Worm (Caenorhabditis elegans) whole organism, L3 larva: ENCODE data around the gene clec-72.
"Not testable (repeated sequence)": the region's sequence is repeated elsewhere in the genome, so short reads cannot be mapped to it uniquely, and the experiment has no call there.

Experiments
- R02D3.7 ChIP-seq: fragments of 150-350 bp; optimal IDR thresholded peaks from 2 replicates; lab custom pipeline; 2014; ENCODE audit warnings: missing biosample characterization, missing genetic modification characterization
- aly-2 ChIP-seq: fragments of 150-350 bp; optimal IDR thresholded peaks from 2 replicates; lab custom pipeline; 2014; ENCODE audit warnings: missing biosample characterization, missing genetic modification characterization
- ceh-16 ChIP-seq: sonication (generic microtip); optimal IDR thresholded peaks from 2 replicates; lab custom pipeline; 2017; ENCODE audit warnings: missing biosample characterization, missing genetic modification characterization
- ceh-28 ChIP-seq: fragments of 150-350 bp; optimal IDR thresholded peaks from 2 replicates; lab custom pipeline; 2014; ENCODE audit warnings: missing biosample characterization, missing genetic modification reagents, missing genetic modification characterization
- ceh-82 ChIP-seq: fragments of 150-350 bp; optimal IDR thresholded peaks from 2 replicates; lab custom pipeline; 2014; ENCODE audit warnings: missing biosample characterization, missing genetic modification characterization
- ceh-9 ChIP-seq: sonication (generic microtip); optimal IDR thresholded peaks from 2 replicates; lab custom pipeline; 2018; ENCODE audit warnings: missing biosample characterization, missing genetic modification characterization
- daf-12 ChIP-seq: fragments of 150-350 bp; optimal IDR thresholded peaks from 2 replicates; lab custom pipeline; 2014; ENCODE audit warnings: missing biosample characterization, missing genetic modification reagents, missing genetic modification characterization
- elt-2 ChIP-seq: sonication (generic microtip); optimal IDR thresholded peaks from 2 replicates; lab custom pipeline; 2016; ENCODE audit warnings: missing genetic modification reagents, mild to moderate bottlenecking, missing genetic modification characterization, missing compliant biosample characterization
- eor-1 ChIP-seq, 2 experiments: fragments of 150-350 bp; optimal IDR thresholded peaks; 2 replicates each; lab custom pipeline; 2014 to 2018; ENCODE audit warnings: missing biosample characterization in 2 of 2, missing genetic modification characterization in 2 of 2
- fkh-10 ChIP-seq: sonication (generic microtip); optimal IDR thresholded peaks from 2 replicates; lab custom pipeline; 2017; ENCODE audit warnings: missing biosample characterization, missing genetic modification reagents, missing genetic modification characterization
- fos-1 ChIP-seq: fragments of 150-350 bp; optimal IDR thresholded peaks from 2 replicates; lab custom pipeline; 2014; ENCODE audit warnings: missing biosample characterization, missing genetic modification characterization
- jun-1 ChIP-seq: fragments of 150-350 bp; optimal IDR thresholded peaks from 2 replicates; lab custom pipeline; 2014; ENCODE audit warnings: missing biosample characterization, missing genetic modification reagents, missing genetic modification characterization
- lin-15B ChIP-seq: fragments of 150-350 bp; optimal IDR thresholded peaks from 2 replicates; lab custom pipeline; 2014; ENCODE audit warnings: missing biosample characterization, missing genetic modification characterization
- mdl-1 ChIP-seq: fragments of 150-350 bp; optimal IDR thresholded peaks from 2 replicates; lab custom pipeline; 2014; ENCODE audit warnings: missing biosample characterization, missing genetic modification characterization
- mml-1 ChIP-seq: fragments of 150-350 bp; sonication (generic microtip); optimal IDR thresholded peaks from 3 replicates; lab custom pipeline; 2014; ENCODE audit warnings: missing biosample characterization, missing genetic modification characterization
- nhr-11 ChIP-seq: fragments of 150-350 bp; optimal IDR thresholded peaks from 2 replicates; lab custom pipeline; 2014; ENCODE audit warnings: missing biosample characterization, missing genetic modification characterization
- nhr-12 ChIP-seq: fragments of 150-350 bp; optimal IDR thresholded peaks from 2 replicates; lab custom pipeline; 2014; ENCODE audit warnings: missing biosample characterization, missing genetic modification characterization
- nhr-28 ChIP-seq: fragments of 150-350 bp; optimal IDR thresholded peaks from 2 replicates; lab custom pipeline; 2014; ENCODE audit warnings: missing biosample characterization, missing genetic modification characterization
- nhr-43 ChIP-seq: sonication (generic microtip); optimal IDR thresholded peaks from 2 replicates; lab custom pipeline; 2016; ENCODE audit warnings: mild to moderate bottlenecking, missing genetic modification characterization, missing compliant biosample characterization; ENCODE audit not compliant: poor library complexity, severe bottlenecking
- nhr-67 ChIP-seq: fragments of 150-350 bp; optimal IDR thresholded peaks from 2 replicates; lab custom pipeline; 2014; ENCODE audit warnings: missing biosample characterization, missing genetic modification characterization
- nhr-77 ChIP-seq: fragments of 150-350 bp; optimal IDR thresholded peaks from 2 replicates; lab custom pipeline; 2014; ENCODE audit warnings: missing biosample characterization, missing genetic modification characterization
- pha-4 ChIP-seq: fragments of 150-350 bp; optimal IDR thresholded peaks from 2 replicates; lab custom pipeline; 2014; ENCODE audit warnings: missing biosample characterization, missing genetic modification reagents, missing genetic modification characterization
- pqm-1 ChIP-seq: fragments of 150-350 bp; optimal IDR thresholded peaks from 2 replicates; lab custom pipeline; 2017; ENCODE audit warnings: missing biosample characterization, missing genetic modification characterization, inconsistent platforms
- sea-2 ChIP-seq: fragments of 150-350 bp; sonication (generic microtip); optimal IDR thresholded peaks from 4 replicates; lab custom pipeline; 2014; ENCODE audit warnings: missing biosample characterization, missing genetic modification reagents, missing genetic modification characterization
- snpc-4 ChIP-seq: fragments of 150-350 bp; optimal IDR thresholded peaks from 2 replicates; lab custom pipeline; 2014; ENCODE audit warnings: missing biosample characterization, missing genetic modification characterization
- tbx-2 ChIP-seq: sonication (generic microtip); optimal IDR thresholded peaks from 2 replicates; lab custom pipeline; 2016; ENCODE audit warnings: mild to moderate bottlenecking, missing genetic modification characterization, missing compliant biosample characterization
- unc-39 ChIP-seq: sonication (generic microtip); optimal IDR thresholded peaks from 4 replicates; lab custom pipeline; 2017; ENCODE audit warnings: missing biosample characterization, missing genetic modification characterization
- ztf-11 ChIP-seq: fragments of 150-350 bp; optimal IDR thresholded peaks from 2 replicates; lab custom pipeline; 2014; ENCODE audit warnings: missing biosample characterization, missing genetic modification characterization
- ztf-4 ChIP-seq: fragments of 150-350 bp; optimal IDR thresholded peaks from 2 replicates; lab custom pipeline; 2014; ENCODE audit warnings: missing biosample characterization, missing genetic modification characterization

clec-72 gene

ce11 chrIV:3919506-3919905, 25.1 kb upstream of the clec-72 start, which contains the start of gene srz-19:
Gene srz-19 (plus strand): TSS chrIV:3919806.
- TF ChIP-seq nhr-28 (no peak), lin-15B (tag; lab: Kevin White, UChicago) (no peak), fos-1 (no peak), ceh-28 (tag; lab: Kevin White, UChicago) (no peak), unc-39 (tag; lab: Kevin White, UChicago) (no peak), ztf-4 (tag; lab: Kevin White, UChicago) (no peak), ceh-16 (tag; lab: Kevin White, UChicago) (no peak), ceh-82 (tag; lab: Kevin White, UChicago) (no peak), eor-1 (tag; optimal IDR thresholded peaks at IDR 0.05; lab: Kevin White, UChicago) (no peak), snpc-4 (tag; lab: Kevin White, UChicago) (no peak), ztf-11 (tag; lab: Kevin White, UChicago) (no peak), ceh-9 (tag; lab: Kevin White, UChicago) (no peak)

DNA sequence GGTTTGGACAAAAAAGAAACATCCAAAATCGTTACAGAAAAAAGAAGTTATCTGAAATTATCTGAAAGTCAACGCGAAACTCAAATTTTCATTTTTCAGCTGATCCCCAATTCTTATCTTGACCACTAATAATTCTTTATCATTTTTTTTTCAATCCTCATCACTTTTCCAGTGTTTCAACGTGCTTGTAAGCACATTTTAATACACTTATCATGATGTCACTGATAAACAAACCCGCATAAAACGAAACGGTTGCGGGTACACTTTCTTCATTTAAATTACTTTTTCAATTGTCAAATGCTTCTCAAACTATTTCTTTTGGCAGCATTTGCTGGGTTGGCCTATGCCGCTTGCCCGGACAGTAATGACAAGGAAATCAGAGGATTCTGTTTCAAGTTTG, 22.7 kb upstream of the clec-72 start, which contains the start of gene clec-67:
Gene clec-67 (plus strand): TSS at position 268 of the 400 bp plus-strand sequence.
- peak; percentile 45 for TF ChIP-seq pqm-1
- peak; percentile 2 for TF ChIP-seq jun-1 (tag; lab: Kevin White, UChicago)
- TF ChIP-seq nhr-77 (tag; lab: Kevin White, UChicago), result no peak
- peak; percentile 84 for TF ChIP-seq elt-2 (tag; lab: Kevin White, UChicago)
- TF ChIP-seq eor-1 (tag; optimal IDR thresholded peaks at IDR 0.05; lab: Kevin White, UChicago), result no peak
- no peak for TF ChIP-seq pha-4 (tag; lab: Kevin White, UChicago)

DNA sequence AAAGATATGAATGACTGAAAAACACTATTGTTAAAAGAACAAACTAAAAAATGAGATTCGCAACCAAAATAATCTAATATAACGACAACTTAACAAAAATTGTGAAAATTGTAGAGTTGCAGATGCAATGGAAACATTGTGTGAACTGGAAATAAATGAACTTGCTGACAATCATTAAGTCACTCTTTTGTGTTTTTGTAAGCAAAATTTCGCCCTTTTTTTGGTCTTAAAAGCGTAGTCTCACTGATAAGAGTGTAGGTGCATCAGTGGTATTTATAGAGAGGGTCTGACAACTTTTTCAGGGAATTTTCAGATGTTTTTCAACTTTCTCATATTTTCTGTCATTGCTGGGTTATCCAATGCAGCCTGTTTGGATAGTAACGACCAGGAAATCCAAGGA, 18.5 kb upstream of the clec-72 start, which contains the start of gene clec-68:
Gene clec-68 (plus strand): TSS at position 301 of the 400 bp plus-strand sequence.
- TF ChIP-seq nhr-43 (no peak), nhr-11 (tag; lab: Kevin White, UChicago) (no peak), sea-2 (GFP tag; lab: Kevin White, UChicago) (no peak), eor-1 (tag; optimal IDR thresholded peaks at IDR 0.05; lab: Kevin White, UChicago) (no peak), ceh-16 (tag; lab: Kevin White, UChicago) (no peak), elt-2 (tag; lab: Kevin White, UChicago) (no peak), nhr-67 (tag; lab: Kevin White, UChicago) (no peak), pha-4 (tag; lab: Kevin White, UChicago) (no peak), R02D3.7 (tag; lab: Kevin White, UChicago) (no peak), mml-1 (tag; lab: Kevin White, UChicago) (no peak), fkh-10 (GFP tag; lab: Kevin White, UChicago) (no peak), nhr-77 (tag; lab: Kevin White, UChicago) (no peak), ztf-11 (tag; lab: Kevin White, UChicago) (no peak), mdl-1 (no peak)

ce11 chrIV:3932408-3932807, 12.2 kb upstream of the clec-72 start, which contains the start of gene clec-70:
Gene clec-70 (plus strand): TSS chrIV:3932708.
- TF ChIP-seq nhr-67 (tag; lab: Kevin White, UChicago); tbx-2 (tag; lab: Kevin White, UChicago); aly-2: not testable (repeated sequence)

ce11 chrIV:3937097-3937496, 7.5 kb upstream of the clec-72 start, which contains the start of gene clec-71:
Gene clec-71 (plus strand): TSS chrIV:3937458.
- TF ChIP-seq daf-12 (tag; lab: Kevin White, UChicago) (no peak), elt-2 (tag; lab: Kevin White, UChicago) (peak; percentile 6), nhr-12 (tag; lab: Kevin White, UChicago) (no peak), aly-2 (no peak)
- TF ChIP-seq, all 47 proteins: peak for 1

DNA sequence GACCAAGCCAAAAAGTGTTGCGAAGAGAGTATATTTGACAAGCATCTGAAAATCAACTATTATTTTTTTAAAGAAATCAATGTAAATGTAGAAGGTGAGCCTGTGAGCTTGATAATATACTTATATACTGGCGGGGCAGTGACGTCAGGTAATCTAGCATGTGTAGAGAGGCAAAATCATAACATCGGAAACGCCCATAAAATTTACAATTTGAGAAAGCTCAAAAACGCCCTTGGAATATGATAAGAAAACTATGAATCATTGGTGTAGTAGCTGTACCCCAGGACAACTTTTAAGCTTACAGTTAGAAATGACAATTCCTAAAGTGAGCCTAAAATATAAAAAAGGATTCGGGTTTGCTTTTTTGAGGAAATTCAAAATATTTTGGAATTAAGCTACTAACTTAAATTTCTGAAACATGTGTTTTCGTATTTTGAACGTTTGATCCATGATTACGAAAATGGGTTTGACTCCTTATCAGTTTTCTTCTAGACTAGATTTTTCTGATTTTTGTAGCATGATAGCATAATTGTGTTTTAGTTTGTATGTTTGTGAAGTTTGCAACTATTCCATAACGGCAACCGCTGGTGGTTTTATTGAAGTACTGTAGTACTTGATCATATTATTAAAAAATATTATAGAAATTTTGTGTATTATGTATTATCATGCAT, 2.8 kb upstream of the clec-72 start, which contains the start of gene clec-174:
Gene clec-174 (minus strand): TSS at position 51 of the 671 bp plus-strand sequence.
- peak; percentile 22 for TF ChIP-seq pqm-1
- TF ChIP-seq nhr-28, result no peak
- peak; percentile 49 for TF ChIP-seq elt-2 (tag; lab: Kevin White, UChicago)
- TF ChIP-seq, all 47 proteins: peak for 2
